Fruit fly (Drosophila melanogaster) ovary, adult (tissue): Measurements from ENCODE around the gene CG42535.

Experiments
- CG17801 ChIP-seq: fragments of 200-800 bp; optimal IDR thresholded peaks from 2 replicates; lab custom pipeline; 2019; ENCODE audit warnings: missing biosample characterization, mild to moderate bottlenecking, missing genetic modification characterization, moderate library complexity; ENCODE audit not compliant: partially characterized antibody

The CG42535 gene

dm6 chr3L:10639440-10639839, 8.7 kb upstream of the CG42535 start, which contains the start of gene CG18628:
TSS of gene CG18628 (plus strand) at chr3L:10639740.
- no peak for TF ChIP-seq CG17801 (GFP tag; lab: Kevin White, UChicago)

- peak; percentile 96 for TF ChIP-seq CG17801 (GFP tag; lab: Kevin White, UChicago)
Measured at dm6 chr3L:10637819-10638218, 7.1 kb upstream of the CG42535 start, which contains the start of gene Cnep1r2. TSS of gene Cnep1r2 (plus strand) at chr3L:10638146.

dm6 chr3L:10629969-10630368, 766 bp downstream of the CG42535 start, which contains the start of gene CG42536:
TSS of gene CG42536 (minus strand) at chr3L:10630069.
- no peak for TF ChIP-seq CG17801 (GFP tag; lab: Kevin White, UChicago)

- TF ChIP-seq CG17801 (GFP tag; lab: Kevin White, UChicago): no peak
Measured at dm6 chr3L:10628384-10628783, 2.4 kb downstream of the CG42535 start, which contains the start of gene CG14151. TSS of gene CG14151 (minus strand) at chr3L:10628484.

- TF ChIP-seq CG17801 (GFP tag; lab: Kevin White, UChicago): no peak
Measured at dm6 chr3L:10626199-10626598, 4.5 kb downstream of the CG42535 start, which contains the start of gene CG34238. TSS of gene CG34238 (plus strand) at chr3L:10626499.

- TF ChIP-seq CG17801 (GFP tag; lab: Kevin White, UChicago): no peak
Measured at dm6 chr3L:10625499-10625898, 5.2 kb downstream of the CG42535 start, which contains the start of gene CG43127. TSS of gene CG43127 (minus strand) at chr3L:10625599.

- TF ChIP-seq CG17801 (GFP tag; lab: Kevin White, UChicago): no peak
Measured at dm6 chr3L:10623476-10623875, 7.3 kb downstream of the CG42535 start, which contains the start of gene CG42521. TSS of gene CG42521 (minus strand) at chr3L:10623576.

- TF ChIP-seq CG17801 (GFP tag; lab: Kevin White, UChicago): no peak
Measured at dm6 chr3L:10599512-10599911, 31.2 kb downstream of the CG42535 start.

dm6 chr3L:10584965-10585364, 45.8 kb downstream of the CG42535 start:
- TF ChIP-seq CG17801 (GFP tag; lab: Kevin White, UChicago): no peak

- TF ChIP-seq CG17801 (GFP tag; lab: Kevin White, UChicago): no peak
Measured at dm6 chr3L:10581688-10582288, 48.9 kb downstream of the CG42535 start.
